Fruit fly (Drosophila melanogaster) whole organism, embryonic: Measurements from ENCODE around the gene CG11902.

Experiments used
- Ada2b ChIP-seq: fragments of 200-800 bp; sonication (Bioruptor generic); IDR thresholded peaks from 2 replicates; pipeline ENCODE4 v1.3.6; 2022; ENCODE audit warnings: missing biosample characterization, missing genetic modification characterization
- Atf6 ChIP-seq: fragments of 200-800 bp; sonication (Bioruptor generic); IDR thresholded peaks from 2 replicates; pipeline ENCODE4 v1.3.6; 2022; ENCODE audit warnings: missing biosample characterization, missing genetic modification characterization
- Blimp-1 ChIP-seq: fragments of 200-800 bp; sonication (Bioruptor generic); optimal IDR thresholded peaks from 3 replicates; lab custom pipeline; 2018; ENCODE audit warnings: missing biosample characterization, missing genetic modification characterization, mild to moderate bottlenecking, moderate library complexity, missing genetic modification reagents
- C15 ChIP-seq: fragments of 200-800 bp; sonication (Bioruptor generic); IDR thresholded peaks from 3 replicates; pipeline ENCODE4 v1.3.6; 2022; ENCODE audit warnings: missing biosample characterization, missing genetic modification characterization
- CG1024 ChIP-seq: fragments of 200-800 bp; sonication (Bioruptor generic); IDR thresholded peaks from 2 replicates; pipeline ENCODE4 v1.3.6; 2022; ENCODE audit warnings: missing biosample characterization, missing genetic modification characterization
- CG12391 ChIP-seq: fragments of 200-800 bp; sonication (Bioruptor generic); optimal IDR thresholded peaks from 3 replicates; lab custom pipeline; 2018; ENCODE audit warnings: missing biosample characterization, mild to moderate bottlenecking, missing genetic modification characterization, moderate library complexity
- CG13287 ChIP-seq: fragments of 200-800 bp; sonication (Bioruptor generic); IDR thresholded peaks from 2 replicates; pipeline ENCODE4 v1.3.6; 2022; ENCODE audit warnings: missing biosample characterization, missing genetic modification characterization; ENCODE audit not compliant: partially characterized antibody
- CG14965 ChIP-seq: fragments of 200-800 bp; sonication (Bioruptor generic); optimal IDR thresholded peaks from 2 replicates; lab custom pipeline; 2016; ENCODE audit warnings: missing biosample characterization, missing genetic modification characterization, borderline replicate concordance
- CG15479 ChIP-seq: fragments of 200-800 bp; sonication (Bioruptor generic); optimal IDR thresholded peaks from 3 replicates; lab custom pipeline; 2019; ENCODE audit warnings: missing biosample characterization, mild to moderate bottlenecking, missing genetic modification characterization, moderate library complexity
- CG15696 ChIP-seq: fragments of 200-800 bp; sonication (Bioruptor generic); optimal IDR thresholded peaks from 2 replicates; lab custom pipeline; 2019; ENCODE audit warnings: missing biosample characterization, mild to moderate bottlenecking, missing genetic modification characterization, moderate library complexity
- CG17328 ChIP-seq: fragments of 200-800 bp; sonication (Bioruptor generic); IDR thresholded peaks from 2 replicates; pipeline ENCODE4 v1.3.6; 2022; ENCODE audit warnings: missing biosample characterization, missing genetic modification characterization
- CG33213 ChIP-seq: fragments of 200-800 bp; sonication (Bioruptor generic); optimal IDR thresholded peaks from 3 replicates; lab custom pipeline; 2016; ENCODE audit warnings: missing biosample characterization, missing genetic modification characterization
- CG3995 ChIP-seq: fragments of 200-800 bp; sonication (Bioruptor generic); optimal IDR thresholded peaks from 3 replicates; lab custom pipeline; 2016; ENCODE audit warnings: missing biosample characterization, missing genetic modification characterization
- CG7987 ChIP-seq: fragments of 200-800 bp; sonication (Bioruptor generic); optimal IDR thresholded peaks from 2 replicates; lab custom pipeline; 2018; ENCODE audit warnings: missing biosample characterization, mild to moderate bottlenecking, missing genetic modification characterization, moderate library complexity
- CG8359 ChIP-seq: fragments of 200-800 bp; sonication (Bioruptor generic); optimal IDR thresholded peaks from 2 replicates; lab custom pipeline; 2017; ENCODE audit warnings: missing biosample characterization, mild to moderate bottlenecking, missing genetic modification characterization, borderline replicate concordance
- CG8944 ChIP-seq: fragments of 200-800 bp; sonication (Bioruptor generic); optimal IDR thresholded peaks from 3 replicates; lab custom pipeline; 2016; ENCODE audit warnings: missing biosample characterization, missing genetic modification characterization
- CG9437 ChIP-seq: fragments of 200-800 bp; sonication (Bioruptor generic); optimal IDR thresholded peaks from 2 replicates; lab custom pipeline; 2018; ENCODE audit warnings: missing biosample characterization, mild to moderate bottlenecking, missing genetic modification characterization
- CG9797 ChIP-seq: fragments of 200-800 bp; sonication (Bioruptor generic); optimal IDR thresholded peaks from 3 replicates; lab custom pipeline; 2018; ENCODE audit warnings: missing biosample characterization, mild to moderate bottlenecking, missing genetic modification characterization
- Dip3 ChIP-seq: fragments of 200-800 bp; sonication (Bioruptor generic); optimal IDR thresholded peaks from 3 replicates; lab custom pipeline; 2016; ENCODE audit warnings: missing biosample characterization, missing genetic modification characterization
- Dll ChIP-seq: fragments of 200-800 bp; sonication (Bioruptor generic); IDR thresholded peaks from 4 replicates; pipeline ENCODE4 v1.3.6; 2022; ENCODE audit warnings: missing biosample characterization, missing genetic modification characterization; ENCODE audit not compliant: partially characterized antibody
- GATAe ChIP-seq: fragments of 200-800 bp; sonication (Bioruptor generic); conservative IDR thresholded peaks from 2 replicates; pipeline ENCODE4 v1.3.6; 2022; ENCODE audit warnings: missing biosample characterization, missing genetic modification characterization
- HLH3B ChIP-seq: fragments of 200-800 bp; sonication (Bioruptor generic); IDR thresholded peaks from 2 replicates; pipeline ENCODE4 v1.3.6; 2022; ENCODE audit warnings: missing biosample characterization, missing genetic modification characterization
- Myb ChIP-seq: fragments of 200-800 bp; sonication (Bioruptor generic); optimal IDR thresholded peaks from 2 replicates; lab custom pipeline; 2016; ENCODE audit warnings: missing biosample characterization, missing genetic modification characterization
- Nf-YC ChIP-seq: fragments of 200-800 bp; optimal IDR thresholded peaks from 3 replicates; lab custom pipeline; 2019; ENCODE audit warnings: missing biosample characterization, mild to moderate bottlenecking, missing genetic modification characterization, moderate library complexity
- Sin3A ChIP-seq: fragments of >200 bp; optimal IDR thresholded peaks from 2 replicates; lab custom pipeline; 2018
- Six4 ChIP-seq: fragments of 200-800 bp; sonication (Bioruptor generic); optimal IDR thresholded peaks from 2 replicates; lab custom pipeline; 2016; ENCODE audit warnings: missing biosample characterization, missing genetic modification characterization
- Usf ChIP-seq: fragments of 200-800 bp; sonication (Bioruptor generic); optimal IDR thresholded peaks from 2 replicates; lab custom pipeline; 2017; ENCODE audit warnings: missing genotype, missing biosample characterization, missing genetic modification characterization
- bab2 ChIP-seq: fragments of 200-800 bp; sonication (Bioruptor generic); optimal IDR thresholded peaks from 2 replicates; lab custom pipeline; 2016; ENCODE audit warnings: missing biosample characterization, missing genetic modification characterization
- bowl ChIP-seq: fragments of 200-800 bp; sonication (Bioruptor generic); IDR thresholded peaks from 2 replicates; pipeline ENCODE4 v1.3.6; 2022; ENCODE audit warnings: missing biosample characterization, missing genetic modification characterization
- corto ChIP-seq: fragments of 200-800 bp; sonication (Bioruptor generic); optimal IDR thresholded peaks from 2 replicates; lab custom pipeline; 2016; ENCODE audit warnings: missing biosample characterization, mild to moderate bottlenecking, missing genetic modification characterization, moderate library complexity
- crc ChIP-seq: fragments of 200-800 bp; sonication (Bioruptor generic); optimal IDR thresholded peaks from 2 replicates; lab custom pipeline; 2016; ENCODE audit warnings: missing biosample characterization, missing genetic modification characterization
- dmrt99B ChIP-seq: fragments of 200-800 bp; sonication (Bioruptor generic); optimal IDR thresholded peaks from 2 replicates; lab custom pipeline; 2018; ENCODE audit warnings: missing biosample characterization, mild to moderate bottlenecking, missing genetic modification characterization, moderate library complexity
- en ChIP-seq: fragments of 200-800 bp; sonication (Bioruptor generic); optimal IDR thresholded peaks from 2 replicates; lab custom pipeline; 2016; ENCODE audit warnings: missing biosample characterization, missing genetic modification characterization
- esg ChIP-seq: fragments of 200-800 bp; sonication (Bioruptor generic); conservative IDR thresholded peaks from 2 replicates; pipeline ENCODE4 v1.3.6; 2022; ENCODE audit warnings: missing biosample characterization, missing genetic modification characterization
- gfzf ChIP-seq: fragments of 200-800 bp; sonication (Bioruptor generic); optimal IDR thresholded peaks from 2 replicates; lab custom pipeline; 2016; ENCODE audit warnings: missing biosample characterization, mild to moderate bottlenecking, missing genetic modification characterization, moderate library complexity
- ham ChIP-seq: fragments of 200-800 bp; sonication (Bioruptor generic); IDR thresholded peaks from 2 replicates; pipeline ENCODE4 v1.3.6; 2022; ENCODE audit warnings: missing biosample characterization, missing genetic modification characterization
- jumu ChIP-seq: fragments of 200-800 bp; sonication (Bioruptor generic); optimal IDR thresholded peaks from 3 replicates; lab custom pipeline; 2016; ENCODE audit warnings: missing biosample characterization, missing genetic modification characterization
- lola ChIP-seq, 3 experiments: fragments of >200 bp in 2 of 3; fragments of 200-800 bp in 1 of 3; sonication (Bioruptor generic) in 1 of 3; optimal IDR thresholded peaks; 2 replicates each; lab custom pipeline; 2017 to 2019; ENCODE audit warnings: missing biosample characterization in 3 of 3, missing genetic modification characterization in 3 of 3, mild to moderate bottlenecking in 1 of 3, moderate library complexity in 1 of 3
- maf-S ChIP-seq: fragments of 200-800 bp; sonication (Bioruptor generic); optimal IDR thresholded peaks from 2 replicates; lab custom pipeline; 2016; ENCODE audit warnings: missing biosample characterization, missing genetic modification characterization
- mirr ChIP-seq: fragments of 200-800 bp; sonication (Bioruptor generic); optimal IDR thresholded peaks from 3 replicates; lab custom pipeline; 2018; ENCODE audit warnings: missing biosample characterization, mild to moderate bottlenecking, missing genetic modification characterization
- oc ChIP-seq: fragments of 200-800 bp; sonication (Bioruptor generic); optimal IDR thresholded peaks from 2 replicates; lab custom pipeline; 2018; ENCODE audit warnings: missing biosample characterization, mild to moderate bottlenecking, missing genetic modification characterization, moderate library complexity
- pan ChIP-seq, 4 experiments: fragments of >200 bp in 3 of 4; fragments of 200-800 bp in 1 of 4; sonication (Bioruptor generic) in 1 of 4; optimal IDR thresholded peaks in 3 of 4; IDR thresholded peaks in 1 of 4; 2 replicates each; pipeline versions ENCODE4 v1.3.6 to Lab custom; 2017 to 2022; ENCODE audit warnings: missing biosample characterization in 2 of 4, missing genetic modification characterization in 2 of 4, mixed read lengths in 1 of 4
- pfk ChIP-seq: fragments of 200-800 bp; sonication (Bioruptor generic); optimal IDR thresholded peaks from 2 replicates; lab custom pipeline; 2018; ENCODE audit warnings: missing biosample characterization, mild to moderate bottlenecking, missing genetic modification characterization, moderate library complexity
- ro ChIP-seq: fragments of 200-800 bp; sonication (Bioruptor generic); IDR thresholded peaks from 2 replicates; pipeline ENCODE4 v1.3.6; 2022; ENCODE audit warnings: missing biosample characterization, missing genetic modification characterization
- sisA ChIP-seq: fragments of 200-800 bp; sonication (Bioruptor generic); IDR thresholded peaks from 2 replicates; pipeline ENCODE4 v1.3.6; 2022; ENCODE audit warnings: missing biosample characterization, missing genetic modification characterization
- sna ChIP-seq: fragments of 200-800 bp; sonication (Bioruptor generic); IDR thresholded peaks from 2 replicates; pipeline ENCODE4 v1.3.6; 2022; ENCODE audit warnings: missing biosample characterization, missing genetic modification characterization; ENCODE audit not compliant: partially characterized antibody
- stwl ChIP-seq: fragments of 200-800 bp; sonication (Bioruptor generic); optimal IDR thresholded peaks from 3 replicates; lab custom pipeline; 2018; ENCODE audit warnings: missing biosample characterization, mild to moderate bottlenecking, missing genetic modification characterization, moderate library complexity
- tll ChIP-seq, 2 experiments: fragments of 200-800 bp in 1 of 2; fragments of >200 bp in 1 of 2; sonication (Bioruptor generic) in 1 of 2; optimal IDR thresholded peaks; 2 replicates each; lab custom pipeline; 2017 to 2019; ENCODE audit warnings: missing biosample characterization in 2 of 2, missing genetic modification characterization in 2 of 2, mild to moderate bottlenecking in 1 of 2, moderate library complexity in 1 of 2
- z ChIP-seq: fragments of 200-800 bp; sonication (Bioruptor generic); IDR thresholded peaks from 3 replicates; pipeline ENCODE4 v1.3.6; 2022; ENCODE audit warnings: missing biosample characterization, missing genetic modification characterization
- zen ChIP-seq: fragments of 200-800 bp; sonication (Bioruptor generic); optimal IDR thresholded peaks from 3 replicates; lab custom pipeline; 2018; ENCODE audit warnings: missing biosample characterization, mild to moderate bottlenecking, missing genetic modification characterization, moderate library complexity

Gene CG11902

dm6 chr3R:25335065-25335464, at the start of gene CG11902, which contains the start of gene CG10669 (continued):
- peak; percentile 47 for TF ChIP-seq gfzf (GFP tag; lab: Kevin White, UChicago)
- no peak for TF ChIP-seq lola (GFP tag; optimal IDR thresholded peaks at IDR 0.05; lab: Kevin White, UChicago)
- TF ChIP-seq Myb (GFP tag; lab: Kevin White, UChicago) = no peak
- peak; percentile 3 for TF ChIP-seq Sin3A (lab: Kevin White, UChicago)
- TF ChIP-seq Nf-YC (tag; lab: Kevin White, UChicago) = no peak
- TF ChIP-seq CG17328 (GFP tag; lab: Robert Waterston, UW) = no peak
- TF ChIP-seq GATAe (GFP tag; lab: Robert Waterston, UW) = no peak
- no peak for TF ChIP-seq sisA (GFP tag; lab: Robert Waterston, UW)
- no peak for TF ChIP-seq Atf6 (GFP tag; lab: Robert Waterston, UW)
- TF ChIP-seq Six4 (GFP tag; lab: Kevin White, UChicago) = no peak
- no peak for TF ChIP-seq pfk
- TF ChIP-seq oc = no peak
- TF ChIP-seq CG15696 (tag; lab: Kevin White, UChicago) = no peak
- TF ChIP-seq CG15479 (GFP tag; lab: Kevin White, UChicago) = no peak
- TF ChIP-seq z (GFP tag; lab: Robert Waterston, UW) = no peak
- no peak for TF ChIP-seq Ada2b (GFP tag; lab: Robert Waterston, UW)
- TF ChIP-seq CG33213 = no peak
- no peak for TF ChIP-seq C15 (GFP tag; lab: Robert Waterston, UW)
- TF ChIP-seq sna = peak; percentile 41; the same call in 1 of the 2 replicates
- peak; percentile 60 for TF ChIP-seq CG9797 (GFP tag; lab: Kevin White, UChicago)
- TF ChIP-seq CG8359 (GFP tag; lab: Kevin White, UChicago) = no peak
- no peak for TF ChIP-seq Dip3 (GFP tag; lab: Kevin White, UChicago)
- no peak for TF ChIP-seq CG9437 (GFP tag; lab: Kevin White, UChicago)
- no peak for TF ChIP-seq CG8944 (GFP tag; lab: Kevin White, UChicago)
- TF ChIP-seq CG1024 (GFP tag; lab: Robert Waterston, UW) = no peak
- no peak for TF ChIP-seq en (GFP tag; lab: Kevin White, UChicago)
- TF ChIP-seq bab2 (GFP tag; lab: Kevin White, UChicago) = no peak
- no peak for TF ChIP-seq esg (GFP tag; lab: Robert Waterston, UW)
- TF ChIP-seq ro (GFP tag; lab: Robert Waterston, UW) = no peak
- TF ChIP-seq corto (GFP tag; lab: Kevin White, UChicago) = no peak
- TF ChIP-seq CG14965 (GFP tag; lab: Kevin White, UChicago) = no peak
- no peak for TF ChIP-seq crc
- TF ChIP-seq CG12391 (tag; lab: Kevin White, UChicago) = no peak
- no peak for TF ChIP-seq ham (GFP tag; lab: Robert Waterston, UW)
- TF ChIP-seq HLH3B (GFP tag; lab: Robert Waterston, UW) = no peak
- TF ChIP-seq jumu (GFP tag; lab: Kevin White, UChicago) = no peak
- TF ChIP-seq CG7987 = no peak
- no peak for TF ChIP-seq CG3995 (GFP tag; lab: Kevin White, UChicago)
- TF ChIP-seq Dll (GFP tag; lab: Robert Waterston, UW) = 0 out of 4 replicates have a peak, but pooled peaks have one; percentile 31
- no peak for TF ChIP-seq dmrt99B (tag; lab: Kevin White, UChicago)
- TF ChIP-seq stwl (tag; lab: Kevin White, UChicago) = peak; percentile 76
- no peak for TF ChIP-seq pan (optimal IDR thresholded peaks at IDR 0.05; lab: Kevin White, UChicago)
- no peak for TF ChIP-seq pan (GFP tag; optimal IDR thresholded peaks at IDR 0.05 in 1 of 2, IDR thresholded peaks at IDR 0.05 in 1 of 2)
- no peak for TF ChIP-seq tll (GFP tag; optimal IDR thresholded peaks at IDR 0.05; lab: Kevin White, UChicago)
- TF ChIP-seq CG13287 (GFP tag; lab: Robert Waterston, UW) = peak; percentile 26; the same call in 1 of the 2 replicates
- no peak for TF ChIP-seq Usf
- no peak for TF ChIP-seq maf-S (GFP tag; lab: Kevin White, UChicago)
- TF ChIP-seq zen (tag; lab: Kevin White, UChicago) = no peak
- no peak for TF ChIP-seq mirr (GFP tag; lab: Kevin White, UChicago)
- no peak for TF ChIP-seq bowl (GFP tag; lab: Robert Waterston, UW)
- TF ChIP-seq Blimp-1 (GFP tag; lab: Kevin White, UChicago) = no peak
